Fruit fly (Drosophila melanogaster): Measurements from ENCODE around the gene dsx.
A peak's percentile ranks its signal among the peaks of the same experiment; 100 is the strongest.

Gene dsx

DNA sequence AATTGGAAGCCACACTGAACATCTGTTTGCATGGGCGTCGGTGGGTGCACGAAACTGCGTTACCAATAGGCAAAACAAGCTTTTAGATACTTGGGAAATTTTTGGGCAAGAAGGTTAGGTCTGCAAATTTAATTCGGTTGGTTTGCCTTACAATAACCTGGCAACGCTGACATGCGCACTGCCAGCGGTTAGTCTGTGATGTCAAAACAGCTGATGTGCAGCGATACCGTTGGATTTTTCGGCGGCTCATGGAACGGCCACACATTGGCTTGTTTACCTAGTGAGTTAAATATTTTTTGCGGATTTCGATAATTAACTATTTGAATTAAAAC, 80.4 kb downstream of the dsx start, which contains the start of gene ArgRS-m (continued):
- no peak for TF ChIP-seq Eip93F (GFP tag; optimal IDR thresholded peaks at IDR 0.05)
- peak; percentile 66 for TF ChIP-seq lz (GFP tag; optimal IDR thresholded peaks at IDR 0.05)
- peak; percentile 69 for TF ChIP-seq eg (GFP tag; IDR thresholded peaks at IDR 0.05)
- peak; percentile 63 for TF ChIP-seq CG7368 (GFP tag; optimal IDR thresholded peaks at IDR 0.05)
- TF ChIP-seq Sox15 (GFP tag; optimal IDR thresholded peaks at IDR 0.05) = peak; percentile 61
- TF ChIP-seq CG8632 (GFP tag; optimal IDR thresholded peaks at IDR 0.05) = peak; percentile 22
- TF ChIP-seq CG16779 (tag; optimal IDR thresholded peaks at IDR 0.05) = no peak
- TF ChIP-seq cyc (GFP tag; optimal IDR thresholded peaks at IDR 0.05) = peak; percentile 50

DNA sequence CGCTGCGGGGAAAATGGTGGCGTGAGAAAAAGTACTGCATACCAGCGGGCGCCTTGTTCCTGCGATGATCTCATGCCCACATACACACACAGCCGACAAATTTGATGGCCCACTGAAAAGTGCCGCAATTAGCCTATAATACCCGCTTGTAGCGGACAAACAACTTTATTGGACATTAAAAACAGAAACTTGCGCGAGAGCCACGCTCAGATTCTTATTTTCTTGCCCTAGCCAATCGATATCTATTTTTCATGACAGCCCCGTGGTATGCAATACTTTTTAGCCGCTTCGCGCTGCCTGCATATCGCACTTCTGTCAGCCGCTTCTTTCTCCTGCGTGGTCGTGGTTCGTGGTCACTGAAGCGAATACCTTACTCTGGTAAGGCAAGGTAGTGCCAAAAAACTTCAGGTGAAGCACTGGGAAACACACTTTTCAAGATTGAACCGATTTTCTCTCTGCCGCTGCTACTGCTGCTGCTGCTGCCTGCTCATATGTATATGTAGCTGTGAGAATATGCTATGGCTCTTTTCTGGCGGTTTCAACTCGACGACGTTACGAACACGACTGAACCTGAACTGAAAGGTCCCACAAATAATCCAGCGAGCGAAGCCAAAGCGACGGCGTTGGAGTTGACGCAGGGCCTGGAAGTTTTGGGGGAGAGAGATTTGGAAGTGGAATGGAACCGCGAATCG, 80.9 kb downstream of the dsx start, which contains the start of gene CG17816:
Gene CG17816 (minus strand): TSS at position 567 of the 692 bp plus-strand sequence.
- no peak for TF ChIP-seq salr (GFP tag; optimal IDR thresholded peaks at IDR 0.05)
- peak; percentile 82 for TF ChIP-seq Eip78C (GFP tag)
- TF ChIP-seq dac (GFP tag; optimal IDR thresholded peaks at IDR 0.05) = no peak
- TF ChIP-seq CG34406 (GFP tag; optimal IDR thresholded peaks at IDR 0.05) = no peak
- TF ChIP-seq CG6854 (GFP tag; optimal IDR thresholded peaks at IDR 0.05) = peak; percentile 38
- TF ChIP-seq ss (GFP tag; optimal IDR thresholded peaks at IDR 0.05) = peak in 1 of 2 experiments; percentile 2
- TF ChIP-seq Ets21C (GFP tag; optimal IDR thresholded peaks at IDR 0.05) = no peak
- TF ChIP-seq Sox102F (GFP tag; optimal IDR thresholded peaks at IDR 0.05) = peak; percentile 38
- peak; percentile 96 for TF ChIP-seq svp (GFP tag)

DNA sequence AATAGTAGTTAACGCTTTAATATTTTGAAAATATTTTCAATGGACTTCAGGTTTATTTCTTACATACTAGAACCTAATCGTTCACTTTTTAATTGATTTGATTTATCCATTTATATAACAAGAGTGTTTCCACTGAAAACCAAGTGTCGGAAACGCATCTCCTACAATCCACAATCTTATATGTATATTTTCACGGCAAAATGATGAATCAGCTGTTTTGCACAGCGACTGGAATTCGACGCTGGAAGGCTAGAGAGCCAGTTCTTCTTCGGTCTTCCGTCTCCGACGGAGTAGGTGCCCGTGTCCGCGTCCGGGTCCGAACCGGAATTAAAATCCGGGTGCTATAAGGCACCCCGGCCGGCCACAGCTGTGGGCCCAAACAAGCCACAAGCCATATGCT, 82.8 kb downstream of the dsx start:
- no peak for TF ChIP-seq fkh (GFP tag; optimal IDR thresholded peaks at IDR 0.05)
- TF ChIP-seq Eip78C (GFP tag) = peak; percentile 22
- no peak for TF ChIP-seq CG32006 (GFP tag; optimal IDR thresholded peaks at IDR 0.05)
- TF ChIP-seq achi (GFP tag; optimal IDR thresholded peaks at IDR 0.05) = no peak
- no peak for TF ChIP-seq CG11762 (GFP tag; optimal IDR thresholded peaks at IDR 0.05; ENCODE audit: insufficient read depth)
- TF ChIP-seq lz (GFP tag; optimal IDR thresholded peaks at IDR 0.05) = no peak
